Fruit fly (Drosophila melanogaster) whole organism, embryonic: ENCODE results near the gene H15.

Experiments used
- Antp ChIP-seq: fragments of 200-800 bp; sonication (Bioruptor generic); optimal IDR thresholded peaks from 3 replicates; lab custom pipeline; 2016; ENCODE audit warnings: missing biosample characterization, missing genetic modification characterization
- Blimp-1 ChIP-seq: fragments of 200-800 bp; sonication (Bioruptor generic); optimal IDR thresholded peaks from 3 replicates; lab custom pipeline; 2018; ENCODE audit warnings: missing biosample characterization, missing genetic modification characterization, mild to moderate bottlenecking, moderate library complexity, missing genetic modification reagents
- CG10462 ChIP-seq: fragments of 200-800 bp; sonication (Bioruptor generic); optimal IDR thresholded peaks from 2 replicates; lab custom pipeline; 2016; ENCODE audit warnings: missing biosample characterization, missing genetic modification characterization
- CG12659 ChIP-seq: fragments of 200-800 bp; sonication (Bioruptor generic); optimal IDR thresholded peaks from 3 replicates; lab custom pipeline; 2017; ENCODE audit warnings: mild to moderate bottlenecking, missing biosample characterization, missing genetic modification reagents, missing genetic modification characterization
- CG13424 ChIP-seq: fragments of 200-800 bp; sonication (Bioruptor generic); optimal IDR thresholded peaks from 2 replicates; lab custom pipeline; 2019; ENCODE audit warnings: missing biosample characterization, mild to moderate bottlenecking, missing genetic modification characterization, moderate library complexity
- CG15696 ChIP-seq: fragments of 200-800 bp; sonication (Bioruptor generic); optimal IDR thresholded peaks from 2 replicates; lab custom pipeline; 2019; ENCODE audit warnings: missing biosample characterization, mild to moderate bottlenecking, missing genetic modification characterization, moderate library complexity
- CG16813 ChIP-seq: fragments of 200-800 bp; sonication (Bioruptor generic); IDR thresholded peaks from 3 replicates; pipeline ENCODE4 v1.3.6; 2022; ENCODE audit warnings: missing biosample characterization, missing genetic modification characterization; ENCODE audit not compliant: partially characterized antibody
- CG17912 ChIP-seq: fragments of 200-800 bp; sonication (Bioruptor generic); optimal IDR thresholded peaks from 2 replicates; lab custom pipeline; 2018; ENCODE audit warnings: missing biosample characterization, mild to moderate bottlenecking, missing genetic modification characterization
- CG18619 ChIP-seq: fragments of 200-800 bp; sonication (Bioruptor generic); optimal IDR thresholded peaks from 3 replicates; lab custom pipeline; 2017; ENCODE audit warnings: missing biosample characterization, mild to moderate bottlenecking, missing genetic modification characterization
- CG2120 ChIP-seq: fragments of 200-800 bp; sonication (Bioruptor generic); optimal IDR thresholded peaks from 3 replicates; lab custom pipeline; 2016; ENCODE audit warnings: missing biosample characterization, missing genetic modification characterization
- CG2712 ChIP-seq: fragments of 200-800 bp; optimal IDR thresholded peaks from 3 replicates; lab custom pipeline; 2019; ENCODE audit warnings: missing biosample characterization, mild to moderate bottlenecking, missing genetic modification characterization, moderate library complexity
- CG2889 ChIP-seq: fragments of 200-800 bp; sonication (Bioruptor generic); IDR thresholded peaks from 3 replicates; pipeline ENCODE4 v1.3.6; 2022; ENCODE audit warnings: missing biosample characterization, missing genetic modification characterization
- CG30020 ChIP-seq: fragments of 200-800 bp; optimal IDR thresholded peaks from 2 replicates; lab custom pipeline; 2019; ENCODE audit warnings: missing biosample characterization, mild to moderate bottlenecking, missing genetic modification characterization, moderate library complexity
- CG4617 ChIP-seq: fragments of 200-800 bp; sonication (Bioruptor generic); optimal IDR thresholded peaks from 3 replicates; lab custom pipeline; 2016; ENCODE audit warnings: missing biosample characterization, missing genetic modification characterization, borderline replicate concordance
- CG6654 ChIP-seq: fragments of 200-800 bp; sonication (Bioruptor generic); optimal IDR thresholded peaks from 2 replicates; lab custom pipeline; 2017; ENCODE audit warnings: missing biosample characterization, mild to moderate bottlenecking, missing genetic modification characterization
- CG6813 ChIP-seq: fragments of 200-800 bp; sonication (Bioruptor generic); optimal IDR thresholded peaks from 2 replicates; lab custom pipeline; 2017; ENCODE audit warnings: missing biosample characterization, missing genetic modification characterization, mild to moderate bottlenecking, moderate library complexity, missing genetic modification reagents
- CG7987 ChIP-seq: fragments of 200-800 bp; sonication (Bioruptor generic); optimal IDR thresholded peaks from 2 replicates; lab custom pipeline; 2018; ENCODE audit warnings: missing biosample characterization, mild to moderate bottlenecking, missing genetic modification characterization, moderate library complexity
- CG8388 ChIP-seq: fragments of 200-800 bp; sonication (Bioruptor generic); optimal IDR thresholded peaks from 2 replicates; lab custom pipeline; 2019; ENCODE audit warnings: missing biosample characterization, mild to moderate bottlenecking, missing genetic modification characterization, moderate library complexity
- CG9437 ChIP-seq: fragments of 200-800 bp; sonication (Bioruptor generic); optimal IDR thresholded peaks from 2 replicates; lab custom pipeline; 2018; ENCODE audit warnings: missing biosample characterization, mild to moderate bottlenecking, missing genetic modification characterization
- CG9727 ChIP-seq: fragments of 200-800 bp; sonication (Bioruptor generic); optimal IDR thresholded peaks from 3 replicates; lab custom pipeline; 2017; ENCODE audit warnings: missing biosample characterization, mild to moderate bottlenecking, missing genetic modification characterization
- CoRest ChIP-seq: fragments of 200-800 bp; sonication (Bioruptor generic); optimal IDR thresholded peaks from 3 replicates; lab custom pipeline; 2018; ENCODE audit warnings: missing biosample characterization, mild to moderate bottlenecking, missing genetic modification characterization, moderate library complexity
- D ChIP-seq, 2 experiments: fragments of 200-800 bp in 1 of 2; fragments of >200 bp in 1 of 2; sonication (Bioruptor generic) in 1 of 2; optimal IDR thresholded peaks; 2 replicates in 1 of 2; 3 replicates in 1 of 2; lab custom pipeline; 2017; ENCODE audit warnings: mild to moderate bottlenecking in 1 of 2, missing biosample characterization in 1 of 2, missing genetic modification characterization in 1 of 2, missing genetic modification reagents in 1 of 2
- Ets97D ChIP-seq: fragments of 200-800 bp; sonication (Bioruptor generic); optimal IDR thresholded peaks from 3 replicates; lab custom pipeline; 2016; ENCODE audit warnings: missing biosample characterization, missing genetic modification characterization
- H15 ChIP-seq: fragments of 200-800 bp; sonication (Bioruptor generic); IDR thresholded peaks from 3 replicates; pipeline ENCODE4 v1.3.6; 2022; ENCODE audit warnings: missing biosample characterization, missing genetic modification characterization
- HLH3B ChIP-seq: fragments of 200-800 bp; sonication (Bioruptor generic); IDR thresholded peaks from 2 replicates; pipeline ENCODE4 v1.3.6; 2022; ENCODE audit warnings: missing biosample characterization, missing genetic modification characterization
- Hr78 ChIP-seq, 2 experiments: fragments of 200-800 bp in 1 of 2; fragments of >200 bp in 1 of 2; sonication (Bioruptor generic) in 1 of 2; optimal IDR thresholded peaks; 2 replicates each; lab custom pipeline; 2017 to 2019; ENCODE audit warnings: missing biosample characterization in 2 of 2, missing genetic modification characterization in 2 of 2, mild to moderate bottlenecking in 1 of 2, moderate library complexity in 1 of 2
- Med ChIP-seq: fragments of 200-800 bp; sonication (Bioruptor generic); peaks from one replicate; lab custom pipeline; 2016; ENCODE audit warnings: missing biosample characterization, missing genetic modification characterization, mild to moderate bottlenecking, inconsistent platforms, moderate library complexity
- Myb ChIP-seq: fragments of 200-800 bp; sonication (Bioruptor generic); optimal IDR thresholded peaks from 2 replicates; lab custom pipeline; 2016; ENCODE audit warnings: missing biosample characterization, missing genetic modification characterization
- Oli ChIP-seq: fragments of 200-800 bp; sonication (Bioruptor generic); optimal IDR thresholded peaks from 2 replicates; lab custom pipeline; 2018; ENCODE audit warnings: missing biosample characterization, mild to moderate bottlenecking, missing genetic modification characterization, moderate library complexity
- Scr ChIP-seq: fragments of 200-800 bp; sonication (Bioruptor generic); IDR thresholded peaks from 2 replicates; pipeline ENCODE4 v1.3.6; 2022; ENCODE audit warnings: missing biosample characterization, missing genetic modification characterization; ENCODE audit not compliant: partially characterized antibody
- Sox102F ChIP-seq: fragments of 200-800 bp; sonication (Bioruptor generic); optimal IDR thresholded peaks from 2 replicates; lab custom pipeline; 2018; ENCODE audit warnings: missing biosample characterization, mild to moderate bottlenecking, missing genetic modification characterization, moderate library complexity
- ap ChIP-seq: fragments of 200-800 bp; sonication (Bioruptor generic); IDR thresholded peaks from 2 replicates; pipeline ENCODE4 v1.3.6; 2022; ENCODE audit warnings: missing biosample characterization, missing genetic modification characterization
- bab2 ChIP-seq: fragments of 200-800 bp; sonication (Bioruptor generic); optimal IDR thresholded peaks from 2 replicates; lab custom pipeline; 2016; ENCODE audit warnings: missing biosample characterization, missing genetic modification characterization
- danr ChIP-seq: fragments of 200-800 bp; sonication (Bioruptor generic); IDR thresholded peaks from 2 replicates; pipeline ENCODE4 v1.3.6; 2022; ENCODE audit warnings: missing biosample characterization, missing genetic modification characterization
- disco-r ChIP-seq: fragments of 200-800 bp; sonication (Bioruptor generic); optimal IDR thresholded peaks from 2 replicates; lab custom pipeline; 2016; ENCODE audit warnings: missing biosample characterization, missing genetic modification characterization
- hth ChIP-seq: fragments of >200 bp; optimal IDR thresholded peaks from 2 replicates; lab custom pipeline; 2017; ENCODE audit warnings: inconsistent platforms
- jing ChIP-seq: fragments of 200-800 bp; sonication (Bioruptor generic); optimal IDR thresholded peaks from 2 replicates; lab custom pipeline; 2018; ENCODE audit warnings: missing biosample characterization, mild to moderate bottlenecking, missing genetic modification characterization
- jumu ChIP-seq: fragments of 200-800 bp; sonication (Bioruptor generic); optimal IDR thresholded peaks from 3 replicates; lab custom pipeline; 2016; ENCODE audit warnings: missing biosample characterization, missing genetic modification characterization
- onecut ChIP-seq: fragments of 200-800 bp; sonication (Bioruptor generic); IDR thresholded peaks from 2 replicates; pipeline ENCODE4 v1.3.6; 2022; ENCODE audit warnings: missing biosample characterization, missing genetic modification characterization
- otp ChIP-seq: fragments of 200-800 bp; sonication (Bioruptor generic); IDR thresholded peaks from 3 replicates; pipeline ENCODE4, ENCODE4 v1.3.6; 2022; ENCODE audit warnings: missing biosample characterization, missing genetic modification characterization
- pnt ChIP-seq: fragments of 200-800 bp; sonication (Bioruptor generic); optimal IDR thresholded peaks from 3 replicates; lab custom pipeline; 2016; ENCODE audit warnings: missing biosample characterization, missing genetic modification characterization
- ranshi ChIP-seq: fragments of 200-800 bp; sonication (Bioruptor generic); IDR thresholded peaks from 2 replicates; pipeline ENCODE4 v1.3.6; 2022; ENCODE audit warnings: missing biosample characterization, missing genetic modification characterization
- rib ChIP-seq: fragments of 200-800 bp; sonication (Bioruptor generic); IDR thresholded peaks from 2 replicates; pipeline ENCODE4 v1.3.6; 2022; ENCODE audit warnings: missing biosample characterization, missing genetic modification characterization
- row ChIP-seq: fragments of 200-800 bp; sonication (Bioruptor generic); IDR thresholded peaks from 3 replicates; pipeline ENCODE4 v1.3.6; 2022; ENCODE audit warnings: missing biosample characterization, missing genetic modification characterization
- sd ChIP-seq: fragments of 200-800 bp; sonication (Bioruptor generic); optimal IDR thresholded peaks from 3 replicates; lab custom pipeline; 2018; ENCODE audit warnings: missing biosample characterization, mild to moderate bottlenecking, missing genetic modification characterization, moderate library complexity
- sim ChIP-seq: fragments of 200-800 bp; sonication (Bioruptor generic); IDR thresholded peaks from 2 replicates; pipeline ENCODE4 v1.3.6; 2022; ENCODE audit warnings: missing biosample characterization, missing genetic modification characterization
- sisA ChIP-seq: fragments of 200-800 bp; sonication (Bioruptor generic); IDR thresholded peaks from 2 replicates; pipeline ENCODE4 v1.3.6; 2022; ENCODE audit warnings: missing biosample characterization, missing genetic modification characterization
- tin ChIP-seq: fragments of 200-800 bp; sonication (Bioruptor generic); optimal IDR thresholded peaks from 3 replicates; lab custom pipeline; 2016; ENCODE audit warnings: missing biosample characterization, missing genetic modification characterization
- tup ChIP-seq: fragments of 200-800 bp; sonication (Bioruptor generic); optimal IDR thresholded peaks from 2 replicates; lab custom pipeline; 2016; ENCODE audit warnings: missing biosample characterization, mild to moderate bottlenecking, missing genetic modification characterization, moderate library complexity
- tx ChIP-seq: fragments of 200-800 bp; sonication (Bioruptor generic); optimal IDR thresholded peaks from 2 replicates; lab custom pipeline; 2016; ENCODE audit warnings: missing biosample characterization, missing genetic modification characterization
- usp ChIP-seq: fragments of >200 bp; optimal IDR thresholded peaks from 2 replicates; lab custom pipeline; 2017; ENCODE audit warnings: missing biosample characterization, missing genetic modification characterization

Gene H15

DNA sequence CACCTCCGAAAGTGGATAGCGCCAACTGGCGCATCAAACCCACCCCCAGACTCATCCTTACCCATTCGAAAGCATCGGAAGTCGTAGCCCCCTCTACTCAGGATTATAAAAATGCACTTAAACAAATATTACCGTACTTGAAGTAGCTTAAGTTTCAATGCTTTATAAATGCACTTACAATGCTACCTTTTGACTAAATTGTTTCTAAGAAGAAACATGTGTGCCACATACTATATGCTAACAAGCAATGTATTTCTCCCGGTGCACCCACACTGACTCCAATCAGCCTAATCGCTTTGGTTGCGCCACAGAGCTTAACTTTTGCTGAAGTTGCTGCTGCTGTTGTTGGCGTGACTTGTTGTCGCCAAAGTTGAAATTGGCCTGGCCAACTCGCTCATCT is 49.0 kb downstream of the H15 start (continued):
- TF ChIP-seq Sox102F (no peak), CG2120 (GFP tag; lab: Kevin White, UChicago) (no peak), CG7987 (GFP tag; lab: Kevin White, UChicago) (no peak), CG2889 (no peak), CG16813 (GFP tag; lab: Robert Waterston, UW) (no peak), CG6654 (GFP tag; lab: Kevin White, UChicago) (no peak), CG9437 (GFP tag; lab: Kevin White, UChicago) (no peak), CG10462 (GFP tag; lab: Kevin White, UChicago) (no peak), pnt (GFP tag; lab: Kevin White, UChicago) (peak; percentile 43), Oli (tag; lab: Kevin White, UChicago) (peak; percentile 17), ap (GFP tag; lab: Robert Waterston, UW) (no peak), jing (GFP tag; lab: Kevin White, UChicago) (no peak), ranshi (GFP tag; lab: Robert Waterston, UW) (no peak), rib (GFP tag; lab: Robert Waterston, UW) (no peak), H15 (GFP tag; lab: Robert Waterston, UW) (peak; percentile 73), Blimp-1 (GFP tag; lab: Kevin White, UChicago) (no peak), Scr (no peak), Antp (GFP tag; lab: Kevin White, UChicago) (peak; percentile 14), row (peak; percentile 41; the same call in 2 of the 3 replicates), sisA (peak; percentile 41; the same call in 1 of the 2 replicates), CG2712 (no peak), CG15696 (tag; lab: Kevin White, UChicago) (no peak), CG18619 (GFP tag; lab: Kevin White, UChicago) (no peak), D (optimal IDR thresholded peaks at IDR 0.05; lab: Kevin White, UChicago) (no peak), D (GFP tag; optimal IDR thresholded peaks at IDR 0.05; lab: Kevin White, UChicago) (peak; percentile 10), Med (no peak), Ets97D (GFP tag; lab: Kevin White, UChicago) (no peak), danr (GFP tag; lab: Robert Waterston, UW) (no peak), CG13424 (no peak), disco-r (GFP tag; lab: Kevin White, UChicago) (no peak), usp (GFP tag; lab: Kevin White, UChicago) (no peak), CoRest (tag; lab: Kevin White, UChicago) (no peak), CG6813 (GFP tag; lab: Kevin White, UChicago) (no peak), sim (no peak), CG9727 (GFP tag; lab: Kevin White, UChicago) (no peak), tx (GFP tag; lab: Kevin White, UChicago) (no peak), HLH3B (GFP tag; lab: Robert Waterston, UW) (peak; percentile 31; the same call in 1 of the 2 replicates), tup (no peak), Myb (GFP tag; lab: Kevin White, UChicago) (no peak), Hr78 (GFP tag; optimal IDR thresholded peaks at IDR 0.05; lab: Kevin White, UChicago) (no peak), CG8388 (GFP tag; lab: Kevin White, UChicago) (peak; percentile 27), CG4617 (no peak), bab2 (GFP tag; lab: Kevin White, UChicago) (no peak), tin (GFP tag; lab: Kevin White, UChicago) (peak; percentile 0), hth (no peak), CG12659 (no peak), sd (tag; lab: Kevin White, UChicago) (no peak), onecut (GFP tag; lab: Robert Waterston, UW) (no peak), jumu (GFP tag; lab: Kevin White, UChicago) (peak; percentile 15), otp (peak; percentile 34; the same call in 1 of the 3 replicates), CG30020 (tag; lab: Kevin White, UChicago) (no peak), CG17912 (no peak)
